Worm (Caenorhabditis elegans) whole organism, L2 larva: ENCODE results near the gene hpd-1.

Experiments
- aly-2 ChIP-seq: fragments of 150-350 bp; optimal IDR thresholded peaks from 2 replicates; lab custom pipeline; 2014; ENCODE audit warnings: missing biosample characterization, missing genetic modification characterization
- lin-13 ChIP-seq: fragments of 150-350 bp; optimal IDR thresholded peaks from 2 replicates; lab custom pipeline; 2014; ENCODE audit warnings: missing biosample characterization, missing genetic modification reagents, missing genetic modification characterization
- nhr-77 ChIP-seq: fragments of 150-350 bp; optimal IDR thresholded peaks from 2 replicates; lab custom pipeline; 2014; ENCODE audit warnings: missing biosample characterization, missing genetic modification characterization

- TF ChIP-seq nhr-77 (tag; lab: Kevin White, UChicago) = no peak
- no peak for TF ChIP-seq aly-2
- no peak for TF ChIP-seq lin-13 (GFP tag; lab: Kevin White, UChicago)
Observed at ce11 chrIII:10536087-10536723, 879 bp downstream of the hpd-1 start.
